Fruit fly (Drosophila melanogaster): ENCODE data around the gene COX8.

Gene COX8

dm6 chr3L:21516716-21517266 lies 22.5 kb downstream of the COX8 start (continued):
- TF ChIP-seq NFAT (GFP tag; IDR thresholded peaks at IDR 0.05), result no peak
- no peak for TF ChIP-seq ro (GFP tag; IDR thresholded peaks at IDR 0.05)
- peak; percentile 86 for TF ChIP-seq sens (GFP tag)
- TF ChIP-seq CG9932 (GFP tag; IDR thresholded peaks at IDR 0.05), result no peak
- no peak for TF ChIP-seq Ssrp (tag; optimal IDR thresholded peaks at IDR 0.05)
- TF ChIP-seq Lim3 (GFP tag; IDR thresholded peaks at IDR 0.05), result no peak
- TF ChIP-seq knrl (GFP tag; IDR thresholded peaks at IDR 0.05; ENCODE audit: partially characterized antibody), result no peak
- TF ChIP-seq gem (tag; optimal IDR thresholded peaks at IDR 0.05), result peak; percentile 31
- no peak for TF ChIP-seq CG11247 (GFP tag; IDR thresholded peaks at IDR 0.05)
- TF ChIP-seq Mes4 (GFP tag; optimal IDR thresholded peaks at IDR 0.05), result no peak
- TF ChIP-seq E2f2 (GFP tag; IDR thresholded peaks at IDR 0.05), result peak; percentile 15; the same call in 1 of the 2 replicates
- TF ChIP-seq CG8089 (GFP tag; optimal IDR thresholded peaks at IDR 0.05), result no peak
- peak; percentile 3 for TF ChIP-seq grau (tag; optimal IDR thresholded peaks at IDR 0.05)
- TF ChIP-seq gfzf (GFP tag; optimal IDR thresholded peaks at IDR 0.05), result peak; percentile 95
- peak; percentile 59 for TF ChIP-seq CG8924 (tag; optimal IDR thresholded peaks at IDR 0.05)
- no peak for TF ChIP-seq CG17359 (tag; optimal IDR thresholded peaks at IDR 0.05)
- TF ChIP-seq CG7745 (tag; optimal IDR thresholded peaks at IDR 0.05), result no peak
- TF ChIP-seq psq (GFP tag; optimal IDR thresholded peaks at IDR 0.05), result no peak
- TF ChIP-seq CG5245 (GFP tag; optimal IDR thresholded peaks at IDR 0.05), result no peak
- no peak for TF ChIP-seq CG2199 (GFP tag; IDR thresholded peaks at IDR 0.05)
- no peak for TF ChIP-seq NK7.1 (GFP tag; optimal IDR thresholded peaks at IDR 0.05)
- TF ChIP-seq inv (GFP tag; IDR thresholded peaks at IDR 0.05; ENCODE audit: partially characterized antibody), result no peak
- TF ChIP-seq CG10654 (GFP tag; optimal IDR thresholded peaks at IDR 0.05), result no peak
- no peak for TF ChIP-seq Nf-YA (GFP tag; IDR thresholded peaks at IDR 0.05)
- TF ChIP-seq cas (GFP tag; IDR thresholded peaks at IDR 0.05), result no peak
- no peak for TF ChIP-seq Oli (tag; optimal IDR thresholded peaks at IDR 0.05)
- no peak for TF ChIP-seq al (GFP tag; IDR thresholded peaks at IDR 0.05)
- TF ChIP-seq CG11696 (GFP tag; IDR thresholded peaks at IDR 0.05), result no peak
- TF ChIP-seq CTCF (GFP tag; optimal IDR thresholded peaks at IDR 0.05), result no peak
- TF ChIP-seq ato (GFP tag; IDR thresholded peaks at IDR 0.05; ENCODE audit: partially characterized antibody), result no peak
- no peak for TF ChIP-seq CG17361 (GFP tag; IDR thresholded peaks at IDR 0.05)
- no peak for TF ChIP-seq ttk (GFP tag; IDR thresholded peaks at IDR 0.05)
- TF ChIP-seq ind (GFP tag; optimal IDR thresholded peaks at IDR 0.05), result no peak
- no peak for TF ChIP-seq maf-S (GFP tag; optimal IDR thresholded peaks at IDR 0.05)
- peak; percentile 56; the same call in 1 of the 2 replicates for TF ChIP-seq MBD-R2 (GFP tag; IDR thresholded peaks at IDR 0.05)
- no peak for TF ChIP-seq CG3065 (GFP tag; optimal IDR thresholded peaks at IDR 0.05)
- TF ChIP-seq phol (tag; optimal IDR thresholded peaks at IDR 0.05), result peak; percentile 36
- no peak for TF ChIP-seq Atf3 (GFP tag; optimal IDR thresholded peaks at IDR 0.05)
- no peak for TF ChIP-seq CG9876 (GFP tag; optimal IDR thresholded peaks at IDR 0.05)
- no peak for TF ChIP-seq hb (GFP tag; IDR thresholded peaks at IDR 0.05; ENCODE audit: partially characterized antibody)
- no peak for TF ChIP-seq Sox100B (GFP tag; optimal IDR thresholded peaks at IDR 0.05)
- TF ChIP-seq usp (GFP tag; optimal IDR thresholded peaks at IDR 0.05), result no peak
- TF ChIP-seq nmo (GFP tag; optimal IDR thresholded peaks at IDR 0.05), result peak; percentile 57
- no peak for TF ChIP-seq nom (GFP tag; optimal IDR thresholded peaks at IDR 0.05)
- TF ChIP-seq Med (GFP tag), result peak; percentile 86
- no peak for TF ChIP-seq CG7987 (GFP tag; optimal IDR thresholded peaks at IDR 0.05)
- TF ChIP-seq h (optimal IDR thresholded peaks at IDR 0.05), result no peak
- peak; percentile 39 for TF ChIP-seq Sry-δ (GFP tag; optimal IDR thresholded peaks at IDR 0.05)
- TF ChIP-seq CG7556 (GFP tag; optimal IDR thresholded peaks at IDR 0.05), result peak; percentile 8
- no peak for TF ChIP-seq Dek (tag; optimal IDR thresholded peaks at IDR 0.05)
- no peak for TF ChIP-seq CG15696 (tag; optimal IDR thresholded peaks at IDR 0.05)
- TF ChIP-seq row (GFP tag; IDR thresholded peaks at IDR 0.05), result peak; percentile 43; the same call in 2 of the 3 replicates

Measured in whole organism, embryonic.